Worm (Caenorhabditis elegans) whole organism, late embryonic: ENCODE results near the gene mec-1.

Experiments
- C08G9.2 ChIP-seq: sonication (generic microtip); optimal IDR thresholded peaks from 2 replicates; lab custom pipeline; 2016; ENCODE audit warnings: mild to moderate bottlenecking, missing genetic modification characterization, moderate library complexity, missing compliant biosample characterization
- C38D4.7 ChIP-seq: fragments of 200-800 bp; sonication (Bioruptor generic); optimal IDR thresholded peaks from 2 replicates; lab custom pipeline; 2018; ENCODE audit warnings: mild to moderate bottlenecking, missing genetic modification characterization, moderate library complexity, missing compliant biosample characterization
- F13H6.1 ChIP-seq: sonication (generic microtip); optimal IDR thresholded peaks from 2 replicates; lab custom pipeline; 2016; ENCODE audit warnings: missing genetic modification characterization, missing compliant biosample characterization
- T23F11.4 ChIP-seq: fragments of 200-800 bp; sonication (Bioruptor generic); optimal IDR thresholded peaks from 2 replicates; lab custom pipeline; 2018; ENCODE audit warnings: mild to moderate bottlenecking, missing genetic modification characterization, missing compliant biosample characterization
- Y22D7AL.16 ChIP-seq: sonication (generic microtip); optimal IDR thresholded peaks from 2 replicates; lab custom pipeline; 2016; ENCODE audit warnings: missing genetic modification characterization, missing compliant biosample characterization
- ama-1 ChIP-seq: fragments of 150-350 bp; optimal IDR thresholded peaks from 2 replicates; lab custom pipeline; 2014
- ceh-18 ChIP-seq: sonication (generic microtip); optimal IDR thresholded peaks from 2 replicates; lab custom pipeline; 2016; ENCODE audit warnings: missing genetic modification characterization, missing compliant biosample characterization
- ceh-19 ChIP-seq: fragments of 200-800 bp; sonication (Bioruptor generic); optimal IDR thresholded peaks from 2 replicates; lab custom pipeline; 2018; ENCODE audit warnings: mild to moderate bottlenecking, missing genetic modification characterization, missing compliant biosample characterization
- ceh-2 ChIP-seq: sonication (generic microtip); optimal IDR thresholded peaks from 2 replicates; lab custom pipeline; 2016; ENCODE audit warnings: missing genotype, missing genetic modification characterization, missing compliant biosample characterization
- ceh-22 ChIP-seq: sonication (generic microtip); optimal IDR thresholded peaks from 2 replicates; lab custom pipeline; 2017; ENCODE audit warnings: missing biosample characterization, missing genetic modification characterization
- ceh-24 ChIP-seq: sonication (generic microtip); optimal IDR thresholded peaks from 2 replicates; lab custom pipeline; 2016; ENCODE audit warnings: mild to moderate bottlenecking, missing genetic modification characterization, missing compliant biosample characterization
- ceh-45 ChIP-seq: fragments of 200-800 bp; sonication (Bioruptor generic); IDR thresholded peaks from 2 replicates; pipeline ENCODE4 v1.3.6; 2022; ENCODE audit warnings: missing genetic modification reagents, missing genetic modification characterization, missing compliant biosample characterization
- ceh-48 ChIP-seq: sonication (generic microtip); optimal IDR thresholded peaks from 2 replicates; lab custom pipeline; 2016; ENCODE audit warnings: missing genetic modification characterization, inconsistent platforms, missing compliant biosample characterization
- ceh-9 ChIP-seq: sonication (generic microtip); optimal IDR thresholded peaks from 2 replicates; lab custom pipeline; 2016; ENCODE audit warnings: mild to moderate bottlenecking, missing genetic modification characterization, inconsistent platforms, missing compliant biosample characterization
- che-1 ChIP-seq: sonication (generic microtip); optimal IDR thresholded peaks from 2 replicates; lab custom pipeline; 2016; ENCODE audit warnings: mild to moderate bottlenecking, missing genetic modification characterization, missing compliant biosample characterization
- elt-4 ChIP-seq: sonication (generic microtip); optimal IDR thresholded peaks from 2 replicates; lab custom pipeline; 2016; ENCODE audit warnings: missing genetic modification characterization, missing compliant biosample characterization
- eyg-1 ChIP-seq: sonication (generic microtip); optimal IDR thresholded peaks from 2 replicates; lab custom pipeline; 2016; ENCODE audit warnings: missing genotype, missing genetic modification characterization, missing compliant biosample characterization
- fax-1 ChIP-seq: sonication (generic microtip); optimal IDR thresholded peaks from 2 replicates; lab custom pipeline; 2016; ENCODE audit warnings: missing genotype, missing genetic modification characterization, missing compliant biosample characterization
- fkh-10 ChIP-seq: fragments of 150-350 bp; optimal IDR thresholded peaks from 2 replicates; lab custom pipeline; 2014; ENCODE audit warnings: missing biosample characterization, missing genetic modification reagents, missing genetic modification characterization
- fkh-6 ChIP-seq: sonication (generic microtip); optimal IDR thresholded peaks from 2 replicates; lab custom pipeline; 2016; ENCODE audit warnings: missing genetic modification characterization, missing compliant biosample characterization
- hlh-15 ChIP-seq: sonication (generic microtip); optimal IDR thresholded peaks from 2 replicates; lab custom pipeline; 2016; ENCODE audit warnings: missing genetic modification characterization, missing compliant biosample characterization
- hlh-30 ChIP-seq: sonication (generic microtip); optimal IDR thresholded peaks from 2 replicates; lab custom pipeline; 2017; ENCODE audit warnings: antibody characterized with exemption, missing genetic modification characterization, missing compliant biosample characterization; ENCODE audit not compliant: insufficient read depth
- hlh-6 ChIP-seq: sonication (generic microtip); optimal IDR thresholded peaks from 2 replicates; lab custom pipeline; 2016; ENCODE audit warnings: missing genotype, missing genetic modification characterization, missing compliant biosample characterization
- hlh-8 ChIP-seq: sonication (generic microtip); optimal IDR thresholded peaks from 2 replicates; lab custom pipeline; 2016; ENCODE audit warnings: missing genotype, missing genetic modification characterization, missing compliant biosample characterization
- lim-6 ChIP-seq: sonication (generic microtip); optimal IDR thresholded peaks from 2 replicates; lab custom pipeline; 2016; ENCODE audit warnings: missing genetic modification characterization, missing compliant biosample characterization
- madf-2 ChIP-seq: sonication (generic microtip); optimal IDR thresholded peaks from 2 replicates; lab custom pipeline; 2017; ENCODE audit warnings: missing genetic modification characterization, missing compliant biosample characterization
- nhr-11 ChIP-seq: fragments of 150-350 bp; optimal IDR thresholded peaks from 2 replicates; lab custom pipeline; 2014; ENCODE audit warnings: missing biosample characterization, missing genetic modification characterization
- nhr-232 ChIP-seq: sonication (generic microtip); optimal IDR thresholded peaks from 2 replicates; lab custom pipeline; 2016; ENCODE audit warnings: missing genetic modification characterization, missing compliant biosample characterization
- odd-2 ChIP-seq: sonication (generic microtip); optimal IDR thresholded peaks from 2 replicates; lab custom pipeline; 2017; ENCODE audit warnings: antibody characterized with exemption, mild to moderate bottlenecking, missing genetic modification characterization, missing compliant biosample characterization
- pag-3 ChIP-seq: sonication (generic microtip); optimal IDR thresholded peaks from 2 replicates; lab custom pipeline; 2016; ENCODE audit warnings: missing compliant biosample characterization, missing genetic modification characterization, borderline replicate concordance
- pat-9 ChIP-seq: fragments of 200-800 bp; sonication (Bioruptor generic); optimal IDR thresholded peaks from 2 replicates; lab custom pipeline; 2018; ENCODE audit warnings: mild to moderate bottlenecking, missing genetic modification characterization, moderate library complexity, missing compliant biosample characterization
- pha-2 ChIP-seq: sonication (generic microtip); optimal IDR thresholded peaks from 2 replicates; lab custom pipeline; 2017; ENCODE audit warnings: mild to moderate bottlenecking, missing genetic modification characterization, missing compliant biosample characterization
- pha-4 ChIP-seq: fragments of 150-350 bp; optimal IDR thresholded peaks from 2 replicates; lab custom pipeline; 2018; ENCODE audit warnings: missing biosample characterization, missing genetic modification reagents, missing genetic modification characterization
- pqm-1 ChIP-seq: sonication (generic microtip); optimal IDR thresholded peaks from 2 replicates; lab custom pipeline; 2016; ENCODE audit warnings: missing genetic modification characterization, missing compliant biosample characterization
- pros-1 ChIP-seq: fragments of 150-350 bp; optimal IDR thresholded peaks from 2 replicates; lab custom pipeline; 2014; ENCODE audit warnings: missing biosample characterization, missing genetic modification reagents, missing genetic modification characterization
- rnt-1 ChIP-seq: sonication (generic microtip); optimal IDR thresholded peaks from 2 replicates; lab custom pipeline; 2016; ENCODE audit warnings: missing genetic modification characterization, missing compliant biosample characterization
- sox-2 ChIP-seq: fragments of 200-800 bp; sonication (Bioruptor generic); IDR thresholded peaks from 2 replicates; pipeline ENCODE4 v1.3.6; 2022; ENCODE audit warnings: missing genetic modification reagents, missing genetic modification characterization, missing compliant biosample characterization
- sox-4 ChIP-seq: sonication (generic microtip); optimal IDR thresholded peaks from 2 replicates; lab custom pipeline; 2017; ENCODE audit warnings: mild to moderate bottlenecking, missing genetic modification characterization, inconsistent platforms, missing compliant biosample characterization
- unc-55 ChIP-seq: sonication (generic microtip); optimal IDR thresholded peaks from 2 replicates; lab custom pipeline; 2017; ENCODE audit warnings: missing biosample characterization, missing genetic modification reagents, missing genetic modification characterization
- unc-86 ChIP-seq: sonication (generic microtip); optimal IDR thresholded peaks from 2 replicates; lab custom pipeline; 2016; ENCODE audit warnings: missing genetic modification characterization, missing compliant biosample characterization
- ztf-16 ChIP-seq: sonication (generic microtip); optimal IDR thresholded peaks from 2 replicates; lab custom pipeline; 2017; ENCODE audit warnings: missing genetic modification characterization, missing compliant biosample characterization

The mec-1 gene

ce11 chrV:6930284-6930683 lies 26.1 kb upstream of the mec-1 start:
- TF ChIP-seq ceh-22 (tag; lab: Kevin White, UChicago), result no peak
- no peak for TF ChIP-seq hlh-8 (tag; lab: Kevin White, UChicago)
- no peak for TF ChIP-seq pha-2 (tag; lab: Kevin White, UChicago)
- TF ChIP-seq ceh-45 (GFP tag; lab: Robert Waterston, UW), result no peak
- peak; percentile 58 for TF ChIP-seq unc-55 (GFP tag; lab: Kevin White, UChicago)
- TF ChIP-seq T23F11.4, result no peak
- TF ChIP-seq nhr-232 (tag; lab: Kevin White, UChicago), result no peak
- no peak for TF ChIP-seq ceh-19
- TF ChIP-seq Y22D7AL.16 (tag; lab: Kevin White, UChicago), result no peak
- no peak for TF ChIP-seq pqm-1
- no peak for TF ChIP-seq ceh-2 (tag; lab: Kevin White, UChicago)
- TF ChIP-seq ztf-16 (tag; lab: Kevin White, UChicago), result no peak
- no peak for TF ChIP-seq ama-1 (lab: Kevin White, UChicago)
- TF ChIP-seq ceh-24, result no peak
- TF ChIP-seq rnt-1, result peak; percentile 34
- no peak for TF ChIP-seq lim-6 (tag; lab: Kevin White, UChicago)
- TF ChIP-seq pag-3 (tag; lab: Kevin White, UChicago), result no peak
- TF ChIP-seq ceh-18 (tag; lab: Kevin White, UChicago), result peak; percentile 46
- TF ChIP-seq fkh-10 (GFP tag; lab: Kevin White, UChicago), result no peak
- no peak for TF ChIP-seq C38D4.7 (GFP tag; lab: Kevin White, UChicago)
- no peak for TF ChIP-seq che-1
- TF ChIP-seq pros-1, result no peak
- peak; percentile 27 for TF ChIP-seq pat-9 (tag; lab: Kevin White, UChicago)
- no peak for TF ChIP-seq ceh-9
- TF ChIP-seq odd-2, result no peak
- no peak for TF ChIP-seq sox-4
- no peak for TF ChIP-seq hlh-30
- TF ChIP-seq hlh-15 (tag; lab: Kevin White, UChicago), result no peak
- TF ChIP-seq pha-4 (tag; lab: Kevin White, UChicago), result no peak
- TF ChIP-seq fax-1, result no peak
- no peak for TF ChIP-seq elt-4 (tag; lab: Kevin White, UChicago)
- no peak for TF ChIP-seq eyg-1
- no peak for TF ChIP-seq F13H6.1 (tag; lab: Kevin White, UChicago)
- TF ChIP-seq sox-2 (GFP tag; lab: Robert Waterston, UW), result no peak

ce11 chrV:6934212-6934611 lies 22.1 kb upstream of the mec-1 start, which contains the start of gene lipl-6:
Gene lipl-6, minus strand, starts transcription at chrV:6934312.
- TF ChIP-seq hlh-6 (tag; lab: Kevin White, UChicago) (no peak), ceh-48 (tag; lab: Kevin White, UChicago) (no peak), pag-3 (tag; lab: Kevin White, UChicago) (no peak), pqm-1 (no peak), C08G9.2 (tag; lab: Kevin White, UChicago) (no peak), fkh-6 (tag; lab: Kevin White, UChicago) (no peak), unc-86 (tag; lab: Kevin White, UChicago) (no peak)
- TF ChIP-seq, all 69 proteins: peak for 0

DNA sequence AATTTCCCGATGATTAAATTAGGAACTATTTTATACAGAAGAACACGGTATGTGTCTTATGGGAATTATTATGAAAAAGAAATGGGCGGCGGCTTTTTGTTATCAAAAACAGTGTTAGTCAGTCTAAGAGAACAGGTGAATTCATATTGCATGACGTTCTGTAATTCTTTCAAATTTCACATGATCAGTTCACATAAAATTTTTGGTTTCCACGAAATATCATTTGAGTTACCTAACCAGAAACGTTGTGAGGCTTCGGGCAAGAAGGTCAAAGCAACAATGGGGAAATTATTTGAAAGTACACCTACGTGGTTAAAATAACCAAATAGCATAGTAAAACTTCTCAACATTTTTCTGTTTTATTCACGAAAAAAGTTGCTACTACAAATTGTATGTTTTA lies 20.5 kb upstream of the mec-1 start, which contains the start of gene Y57E12B.10:
TSS of gene Y57E12B.10 (minus strand) at position 101 of the 400 bp plus-strand sequence.
- TF ChIP-seq ceh-45 (GFP tag; lab: Robert Waterston, UW) (no peak), che-1 (no peak), madf-2 (tag; lab: Kevin White, UChicago) (no peak), nhr-11 (tag; lab: Kevin White, UChicago) (no peak)
